Fruit fly (Drosophila melanogaster) whole organism, embryonic: ENCODE results near the gene CG32639.
A peak's percentile ranks its signal among the peaks of the same experiment; 100 is the strongest.

ENCODE experiments used
- Antp ChIP-seq: fragments of 200-800 bp; sonication (Bioruptor generic); optimal IDR thresholded peaks from 3 replicates; lab custom pipeline; 2016; ENCODE audit warnings: missing biosample characterization, missing genetic modification characterization
- CG10321 ChIP-seq: fragments of 200-800 bp; sonication (Bioruptor generic); IDR thresholded peaks from 2 replicates; pipeline ENCODE4 v1.3.6; 2022; ENCODE audit warnings: missing biosample characterization, missing genetic modification characterization
- CG10366 ChIP-seq: fragments of 200-800 bp; sonication (Bioruptor generic); IDR thresholded peaks from 2 replicates; pipeline ENCODE4 v1.3.6; 2022; ENCODE audit warnings: missing biosample characterization, missing genetic modification characterization
- CG10565 ChIP-seq: fragments of 200-800 bp; sonication (Bioruptor generic); optimal IDR thresholded peaks from 3 replicates; lab custom pipeline; 2016; ENCODE audit warnings: missing biosample characterization, mild to moderate bottlenecking, missing genetic modification characterization
- CG10654 ChIP-seq: fragments of 200-800 bp; sonication (Bioruptor generic); optimal IDR thresholded peaks from 2 replicates; lab custom pipeline; 2016; ENCODE audit warnings: missing biosample characterization, missing genetic modification characterization
- CG11093 ChIP-seq: fragments of 200-800 bp; sonication (Bioruptor generic); IDR thresholded peaks from 3 replicates; pipeline ENCODE4 v1.3.6; 2022; ENCODE audit warnings: missing biosample characterization, missing genetic modification characterization
- CG11247 ChIP-seq: fragments of 200-800 bp; sonication (Bioruptor generic); IDR thresholded peaks from 2 replicates; pipeline ENCODE4 v1.3.6; 2022; ENCODE audit warnings: missing biosample characterization, missing genetic modification characterization
- CG11456 ChIP-seq: fragments of 200-800 bp; sonication (Bioruptor generic); IDR thresholded peaks from 3 replicates; pipeline ENCODE4 v1.3.6; 2022; ENCODE audit warnings: missing biosample characterization, missing genetic modification characterization
- CG11723 ChIP-seq: fragments of 200-800 bp; sonication (Bioruptor generic); optimal IDR thresholded peaks from 2 replicates; lab custom pipeline; 2017; ENCODE audit warnings: missing biosample characterization, mild to moderate bottlenecking, missing genetic modification characterization
- CG14014 ChIP-seq: fragments of 200-800 bp; sonication (Bioruptor generic); IDR thresholded peaks from 2 replicates; pipeline ENCODE4 v1.3.6; 2022; ENCODE audit warnings: missing biosample characterization, missing genetic modification characterization
- CG15269 ChIP-seq: fragments of 200-800 bp; sonication (Bioruptor generic); optimal IDR thresholded peaks from 2 replicates; lab custom pipeline; 2018; ENCODE audit warnings: missing biosample characterization, mild to moderate bottlenecking, missing genetic modification characterization, moderate library complexity
- CG15479 ChIP-seq: fragments of 200-800 bp; sonication (Bioruptor generic); optimal IDR thresholded peaks from 3 replicates; lab custom pipeline; 2019; ENCODE audit warnings: missing biosample characterization, mild to moderate bottlenecking, missing genetic modification characterization, moderate library complexity
- CG16813 ChIP-seq: fragments of 200-800 bp; sonication (Bioruptor generic); IDR thresholded peaks from 3 replicates; pipeline ENCODE4 v1.3.6; 2022; ENCODE audit warnings: missing biosample characterization, missing genetic modification characterization; ENCODE audit not compliant: partially characterized antibody
- CG18619 ChIP-seq: fragments of 200-800 bp; sonication (Bioruptor generic); optimal IDR thresholded peaks from 3 replicates; lab custom pipeline; 2017; ENCODE audit warnings: missing biosample characterization, mild to moderate bottlenecking, missing genetic modification characterization
- CG2889 ChIP-seq: fragments of 200-800 bp; sonication (Bioruptor generic); IDR thresholded peaks from 3 replicates; pipeline ENCODE4 v1.3.6; 2022; ENCODE audit warnings: missing biosample characterization, missing genetic modification characterization
- CG32532 ChIP-seq: fragments of 200-800 bp; sonication (Bioruptor generic); IDR thresholded peaks from 2 replicates; pipeline ENCODE4 v1.3.6; 2022; ENCODE audit warnings: missing biosample characterization, missing genetic modification characterization
- CG3281 ChIP-seq: fragments of 200-800 bp; sonication (Bioruptor generic); optimal IDR thresholded peaks from 3 replicates; lab custom pipeline; 2017; ENCODE audit warnings: missing biosample characterization, mild to moderate bottlenecking, missing genetic modification characterization
- CG34422 ChIP-seq: fragments of 200-800 bp; sonication (Bioruptor generic); IDR thresholded peaks from 3 replicates; pipeline ENCODE4 v1.3.6; 2022; ENCODE audit warnings: missing biosample characterization, missing genetic modification characterization
- CG4424 ChIP-seq: fragments of 200-800 bp; sonication (Bioruptor generic); optimal IDR thresholded peaks from 3 replicates; lab custom pipeline; 2016; ENCODE audit warnings: missing biosample characterization, missing genetic modification characterization
- CG5953 ChIP-seq: fragments of 200-800 bp; sonication (Bioruptor generic); IDR thresholded peaks from 2 replicates; pipeline ENCODE4 v1.3.6; 2022; ENCODE audit warnings: missing biosample characterization, missing genetic modification characterization
- CG7271 ChIP-seq: fragments of 200-800 bp; sonication (Bioruptor generic); optimal IDR thresholded peaks from 2 replicates; lab custom pipeline; 2018; ENCODE audit warnings: missing biosample characterization, mild to moderate bottlenecking, missing genetic modification characterization, moderate library complexity
- CG7357 ChIP-seq: fragments of 200-800 bp; sonication (Bioruptor generic); IDR thresholded peaks from 3 replicates; pipeline ENCODE4 v1.3.6; 2022; ENCODE audit warnings: missing biosample characterization, missing genetic modification characterization
- CG7556 ChIP-seq: fragments of 200-800 bp; sonication (Bioruptor generic); optimal IDR thresholded peaks from 2 replicates; lab custom pipeline; 2017; ENCODE audit warnings: missing biosample characterization, mild to moderate bottlenecking, missing genetic modification characterization
- CG9817 ChIP-seq: fragments of 200-800 bp; sonication (Bioruptor generic); optimal IDR thresholded peaks from 2 replicates; lab custom pipeline; 2018; ENCODE audit warnings: missing biosample characterization, mild to moderate bottlenecking, missing genetic modification characterization, moderate library complexity
- CkIIα-i1 ChIP-seq: fragments of 200-800 bp; sonication (Bioruptor generic); IDR thresholded peaks from 2 replicates; pipeline ENCODE4 v1.3.6; 2022; ENCODE audit warnings: missing biosample characterization, missing genetic modification characterization
- Deaf1 ChIP-seq: fragments of 200-800 bp; optimal IDR thresholded peaks from 3 replicates; lab custom pipeline; 2019; ENCODE audit warnings: missing biosample characterization, mild to moderate bottlenecking, missing genetic modification characterization, moderate library complexity
- E2f2 ChIP-seq: fragments of 200-800 bp; sonication (Bioruptor generic); IDR thresholded peaks from 2 replicates; pipeline ENCODE4 v1.3.6; 2022; ENCODE audit warnings: missing biosample characterization, missing genetic modification characterization
- GATAe ChIP-seq: fragments of 200-800 bp; sonication (Bioruptor generic); conservative IDR thresholded peaks from 2 replicates; pipeline ENCODE4 v1.3.6; 2022; ENCODE audit warnings: missing biosample characterization, missing genetic modification characterization
- Gug ChIP-seq: fragments of 200-800 bp; sonication (Bioruptor generic); IDR thresholded peaks from 4 replicates; pipeline ENCODE4 v1.3.6; 2022; ENCODE audit warnings: missing biosample characterization, missing genetic modification characterization
- HmgD ChIP-seq: fragments of 200-800 bp; sonication (Bioruptor generic); optimal IDR thresholded peaks from 3 replicates; lab custom pipeline; 2016; ENCODE audit warnings: missing biosample characterization, missing genetic modification characterization
- Hr78 ChIP-seq, 2 experiments: fragments of 200-800 bp in 1 of 2; fragments of >200 bp in 1 of 2; sonication (Bioruptor generic) in 1 of 2; optimal IDR thresholded peaks; 2 replicates each; lab custom pipeline; 2017 to 2019; ENCODE audit warnings: missing biosample characterization in 2 of 2, missing genetic modification characterization in 2 of 2, mild to moderate bottlenecking in 1 of 2, moderate library complexity in 1 of 2
- MBD-R2 ChIP-seq: fragments of 200-800 bp; sonication (Bioruptor generic); IDR thresholded peaks from 2 replicates; pipeline ENCODE4 v1.3.6; 2022; ENCODE audit warnings: missing biosample characterization, missing genetic modification characterization
- TFAM ChIP-seq: fragments of 200-800 bp; sonication (Bioruptor generic); optimal IDR thresholded peaks from 2 replicates; lab custom pipeline; 2017; ENCODE audit warnings: missing biosample characterization, missing genetic modification characterization, inconsistent platforms
- Taf1 ChIP-seq: fragments of 200-800 bp; sonication (Bioruptor generic); IDR thresholded peaks from 2 replicates; pipeline ENCODE4 v1.3.6; 2022; ENCODE audit warnings: missing biosample characterization, missing genetic modification characterization
- croc ChIP-seq: fragments of 200-800 bp; sonication (Bioruptor generic); conservative IDR thresholded peaks from 3 replicates; pipeline ENCODE4 v1.3.6; 2022; ENCODE audit warnings: missing biosample characterization, missing genetic modification characterization
- dati ChIP-seq: fragments of 200-800 bp; sonication (Bioruptor generic); IDR thresholded peaks from 2 replicates; pipeline ENCODE4 v1.3.6; 2022; ENCODE audit warnings: missing biosample characterization, missing genetic modification characterization
- dm ChIP-seq: fragments of 200-800 bp; sonication (Bioruptor generic); optimal IDR thresholded peaks from 3 replicates; lab custom pipeline; 2016; ENCODE audit warnings: missing biosample characterization, missing genetic modification characterization
- dmrt99B ChIP-seq: fragments of 200-800 bp; sonication (Bioruptor generic); optimal IDR thresholded peaks from 2 replicates; lab custom pipeline; 2018; ENCODE audit warnings: missing biosample characterization, mild to moderate bottlenecking, missing genetic modification characterization, moderate library complexity
- eyg ChIP-seq: fragments of 200-800 bp; sonication (Bioruptor generic); optimal IDR thresholded peaks from 3 replicates; lab custom pipeline; 2016; ENCODE audit warnings: missing biosample characterization, missing genetic modification characterization
- grau ChIP-seq: fragments of 200-800 bp; optimal IDR thresholded peaks from 3 replicates; lab custom pipeline; 2019; ENCODE audit warnings: missing biosample characterization, mild to moderate bottlenecking, missing genetic modification characterization, moderate library complexity
- gsb-n ChIP-seq: fragments of 200-800 bp; sonication (Bioruptor generic); optimal IDR thresholded peaks from 3 replicates; lab custom pipeline; 2018; ENCODE audit warnings: missing biosample characterization, mild to moderate bottlenecking, missing genetic modification characterization
- her ChIP-seq: fragments of 200-800 bp; sonication (Bioruptor generic); optimal IDR thresholded peaks from 2 replicates; lab custom pipeline; 2016; ENCODE audit warnings: missing biosample characterization, missing genetic modification characterization
- insv ChIP-seq, 2 experiments: fragments of 200-800 bp; sonication (Bioruptor generic); optimal IDR thresholded peaks; 3 replicates each; lab custom pipeline; 2016 to 2018; ENCODE audit warnings: missing biosample characterization in 2 of 2, missing genetic modification characterization in 2 of 2
- jigr1 ChIP-seq: fragments of 200-800 bp; sonication (Bioruptor generic); IDR thresholded peaks from 3 replicates; pipeline ENCODE4 v1.3.6; 2022; ENCODE audit warnings: missing biosample characterization, missing genetic modification characterization
- lov ChIP-seq, 2 experiments: fragments of 200-800 bp in 1 of 2; fragments of >200 bp in 1 of 2; sonication (Bioruptor generic) in 1 of 2; IDR thresholded peaks in 1 of 2; optimal IDR thresholded peaks in 1 of 2; 2 replicates in 1 of 2; 3 replicates in 1 of 2; pipeline versions ENCODE4 v1.3.6 to Lab custom; 2017 to 2022; ENCODE audit warnings: missing biosample characterization in 1 of 2, missing genetic modification characterization in 1 of 2
- onecut ChIP-seq: fragments of 200-800 bp; sonication (Bioruptor generic); IDR thresholded peaks from 2 replicates; pipeline ENCODE4 v1.3.6; 2022; ENCODE audit warnings: missing biosample characterization, missing genetic modification characterization
- pita ChIP-seq: fragments of 200-800 bp; sonication (Bioruptor generic); optimal IDR thresholded peaks from 2 replicates; lab custom pipeline; 2017; ENCODE audit warnings: missing biosample characterization, mild to moderate bottlenecking, missing genetic modification characterization
- pros ChIP-seq: fragments of 200-800 bp; sonication (Bioruptor generic); optimal IDR thresholded peaks from 3 replicates; lab custom pipeline; 2019; ENCODE audit warnings: missing biosample characterization, mild to moderate bottlenecking, missing genetic modification characterization, moderate library complexity
- sug ChIP-seq: fragments of 200-800 bp; optimal IDR thresholded peaks from 2 replicates; lab custom pipeline; 2019; ENCODE audit warnings: missing biosample characterization, mild to moderate bottlenecking, missing genetic modification characterization, moderate library complexity
- z ChIP-seq: fragments of 200-800 bp; sonication (Bioruptor generic); IDR thresholded peaks from 3 replicates; pipeline ENCODE4 v1.3.6; 2022; ENCODE audit warnings: missing biosample characterization, missing genetic modification characterization

CG32639 gene

DNA sequence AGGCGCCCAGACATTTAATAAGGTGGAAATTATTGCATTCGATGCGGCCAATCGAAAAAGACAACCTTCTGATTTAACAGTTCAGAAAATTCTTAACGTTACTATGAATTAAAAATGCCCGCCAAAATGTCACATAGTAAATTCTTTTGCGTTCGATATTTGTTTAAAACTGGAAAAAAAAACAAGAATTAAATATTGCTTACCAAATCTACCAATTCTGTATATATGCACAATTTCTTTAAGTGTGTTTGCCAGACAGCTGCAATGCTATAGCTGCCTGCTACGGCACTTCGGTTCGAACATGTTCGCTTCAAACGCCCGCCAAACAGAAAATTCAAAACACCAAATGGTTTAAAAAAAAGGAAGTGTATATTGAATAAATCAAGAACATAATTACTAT is 22.3 kb downstream of the CG32639 start (continued):
- TF ChIP-seq jigr1 (no peak), dati (0 out of 2 replicates have a peak, but pooled peaks have one; percentile 10), CG11723 (GFP tag; lab: Kevin White, UChicago) (no peak), CG7556 (GFP tag; lab: Kevin White, UChicago) (peak; percentile 63), pita (no peak), dm (GFP tag; lab: Kevin White, UChicago) (peak; percentile 23), CG7271 (no peak), dmrt99B (tag; lab: Kevin White, UChicago) (peak; percentile 66), croc (GFP tag; lab: Robert Waterston, UW) (no peak), CG10654 (GFP tag; lab: Kevin White, UChicago) (peak; percentile 33), her (GFP tag; lab: Kevin White, UChicago) (peak; percentile 43), pros (GFP tag; lab: Kevin White, UChicago) (no peak), CG15269 (tag; lab: Kevin White, UChicago) (peak; percentile 63), CG10321 (0 out of 2 replicates have a peak, but pooled peaks have one; percentile 37), CG15479 (GFP tag; lab: Kevin White, UChicago) (no peak), CG2889 (GFP tag; lab: Robert Waterston, UW) (0 out of 3 replicates have a peak, but pooled peaks have one; percentile 7), CG3281 (peak; percentile 52), CG34422 (GFP tag; lab: Robert Waterston, UW) (peak; percentile 73), Antp (peak; percentile 63), E2f2 (GFP tag; lab: Robert Waterston, UW) (peak; percentile 85), CG16813 (GFP tag; lab: Robert Waterston, UW) (no peak), CG18619 (peak; percentile 32), HmgD (GFP tag; lab: Kevin White, UChicago) (peak; percentile 69), Hr78 (GFP tag; optimal IDR thresholded peaks at IDR 0.05; lab: Kevin White, UChicago) (no peak), eyg (GFP tag; lab: Kevin White, UChicago) (peak; percentile 46), CG5953 (peak; percentile 56), grau (tag; lab: Kevin White, UChicago) (peak; percentile 51), MBD-R2 (GFP tag; lab: Robert Waterston, UW) (peak; percentile 39; the same call in 1 of the 2 replicates), CG11456 (GFP tag; lab: Robert Waterston, UW) (peak; percentile 48; the same call in 1 of the 3 replicates), CG10366 (GFP tag; lab: Robert Waterston, UW) (peak; percentile 62; the same call in 1 of the 2 replicates), CG11093 (GFP tag; lab: Robert Waterston, UW) (no peak), CG11247 (GFP tag; lab: Robert Waterston, UW) (peak; percentile 45; the same call in 1 of the 2 replicates), lov (optimal IDR thresholded peaks at IDR 0.05; lab: Kevin White, UChicago) (no peak), lov (GFP tag; IDR thresholded peaks at IDR 0.05; lab: Robert Waterston, UW) (peak; percentile 73; the same call in 1 of the 3 replicates), CG4424 (GFP tag; lab: Kevin White, UChicago) (peak; percentile 72), sug (tag; lab: Kevin White, UChicago) (no peak), onecut (GFP tag; lab: Robert Waterston, UW) (0 out of 2 replicates have a peak, but pooled peaks have one; percentile 16), z (GFP tag; lab: Robert Waterston, UW) (no peak), TFAM (no peak), Taf1 (GFP tag; lab: Robert Waterston, UW) (no peak), GATAe (GFP tag; lab: Robert Waterston, UW) (no peak), CG9817 (tag; lab: Kevin White, UChicago) (peak; percentile 32), CG14014 (no peak), gsb-n (tag; lab: Kevin White, UChicago) (peak; percentile 66), CG10565 (no peak), CG32532 (peak; percentile 75), CG7357 (GFP tag; lab: Robert Waterston, UW) (peak; percentile 35; the same call in 1 of the 3 replicates), CkIIα-i1 (GFP tag; lab: Robert Waterston, UW) (no peak), insv (GFP tag; optimal IDR thresholded peaks at IDR 0.05; lab: Kevin White, UChicago) (no peak), Gug (GFP tag; lab: Robert Waterston, UW) (peak; percentile 50; the same call in 1 of the 4 replicates), Deaf1 (tag; lab: Kevin White, UChicago) (no peak)
